Fruit fly (Drosophila melanogaster) whole organism: Measurements from ENCODE around the gene Gpdh3.

ENCODE experiments used
- CG8478 ChIP-seq: fragments of >200 bp; optimal IDR thresholded peaks from 2 replicates; lab custom pipeline; 2018; ENCODE audit warnings: inconsistent platforms
- Dll ChIP-seq: fragments of >200 bp; optimal IDR thresholded peaks from 2 replicates; lab custom pipeline; 2017
- EcR ChIP-seq, 2 experiments: fragments of >200 bp; optimal IDR thresholded peaks; 2 replicates each; lab custom pipeline; 2017; ENCODE audit warnings: missing biosample characterization in 2 of 2, missing genetic modification characterization in 2 of 2, missing genetic modification reagents in 2 of 2
- pan ChIP-seq: fragments of >200 bp; optimal IDR thresholded peaks from 2 replicates; lab custom pipeline; 2017
- psq ChIP-seq: fragments of >200 bp; optimal IDR thresholded peaks from 2 replicates; lab custom pipeline; 2017
- usp ChIP-seq: fragments of >200 bp; optimal IDR thresholded peaks from 2 replicates; lab custom pipeline; 2017; ENCODE audit warnings: missing biosample characterization, missing genetic modification characterization, mixed read lengths

The Gpdh3 gene

DNA sequence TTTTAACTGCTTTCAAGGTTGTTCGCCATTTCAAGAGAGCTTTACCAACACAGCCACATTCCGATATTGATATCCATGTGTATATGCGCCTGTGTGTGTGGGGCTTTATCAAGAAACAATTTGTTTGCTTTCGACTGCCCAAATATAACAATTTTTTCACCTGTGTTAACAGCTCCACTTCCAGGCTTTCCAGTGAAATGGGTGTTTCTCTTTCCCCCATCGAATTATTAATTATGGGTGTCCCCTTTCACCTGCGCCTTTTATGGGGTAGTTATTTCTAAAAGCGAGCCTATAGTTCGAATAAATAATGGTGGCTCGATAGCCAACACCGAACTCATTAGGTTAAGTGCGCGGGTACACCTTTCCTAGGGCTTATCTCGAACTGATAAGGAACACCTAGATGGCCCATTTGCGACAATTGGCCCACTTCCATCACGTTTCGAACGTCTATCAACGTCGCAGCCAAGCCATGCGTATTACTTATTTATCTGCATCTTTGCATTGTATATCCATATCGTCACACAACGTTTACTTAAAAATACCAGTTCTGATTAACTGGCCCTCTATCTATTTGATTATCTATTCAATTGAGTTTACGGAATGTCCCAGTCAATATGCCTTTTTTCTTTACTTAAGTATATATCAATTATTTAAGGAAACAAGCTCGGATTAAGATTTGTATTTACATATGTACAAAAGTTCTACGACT lies 30.2 kb downstream of the Gpdh3 start:
- TF ChIP-seq usp (GFP tag; lab: Kevin White, UChicago), result no peak
- no peak for TF ChIP-seq EcR (GFP tag; optimal IDR thresholded peaks at IDR 0.05; lab: Kevin White, UChicago)
- TF ChIP-seq psq, result no peak
- TF ChIP-seq CG8478 (lab: Kevin White, UChicago), result no peak

DNA sequence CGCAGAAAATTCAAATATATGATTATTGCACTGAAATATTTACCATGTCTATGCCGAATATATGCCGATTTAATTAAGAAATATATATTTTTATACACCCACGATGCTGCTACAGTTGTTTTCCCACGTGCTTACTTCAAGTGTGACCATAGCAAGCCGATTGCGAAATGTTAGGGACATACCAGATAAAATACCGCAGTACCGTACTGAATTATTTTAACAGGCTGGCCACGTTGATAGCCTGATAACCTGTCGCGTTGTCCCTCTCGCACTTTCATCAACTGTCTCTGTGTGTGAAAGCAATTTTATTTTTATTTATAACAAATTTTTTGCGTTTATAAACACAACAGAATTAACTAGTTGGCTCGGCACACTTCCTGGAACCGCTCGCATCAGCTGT lies 39.1 kb downstream of the Gpdh3 start, which contains the start of the genes Nop56 and mats:
Gene Nop56, minus strand, starts transcription at position 158 of the 400 bp plus-strand sequence.
Gene mats, plus strand, starts transcription at position 251 of the 400 bp plus-strand sequence.
- TF ChIP-seq EcR (GFP tag; optimal IDR thresholded peaks at IDR 0.05; lab: Kevin White, UChicago) (no peak), usp (GFP tag; lab: Kevin White, UChicago) (no peak), CG8478 (lab: Kevin White, UChicago) (no peak), pan (lab: Kevin White, UChicago) (no peak), psq (no peak), Dll (lab: Kevin White, UChicago) (no peak)

DNA sequence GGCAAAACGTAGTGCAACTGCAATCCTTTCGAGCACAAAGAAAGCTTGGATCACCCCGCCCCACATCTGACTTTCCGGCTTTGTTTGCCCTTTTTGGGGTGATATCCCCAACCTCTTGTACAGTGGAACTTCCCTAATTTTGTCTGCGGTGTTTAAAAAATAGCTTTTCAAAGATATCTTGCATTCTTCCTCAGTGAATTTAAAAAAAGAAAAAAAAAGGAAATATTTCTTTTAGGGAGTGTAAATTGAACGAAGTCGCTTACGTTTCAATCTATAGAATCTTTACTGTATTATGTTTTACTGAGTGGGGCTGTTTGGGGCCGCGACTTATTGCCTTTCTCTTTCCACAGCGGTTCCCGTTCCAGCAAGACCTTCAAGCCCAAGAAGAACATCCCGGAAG lies 39.8 kb downstream of the Gpdh3 start:
- TF ChIP-seq CG8478 (lab: Kevin White, UChicago) (no peak), psq (no peak), EcR (GFP tag; optimal IDR thresholded peaks at IDR 0.05; lab: Kevin White, UChicago) (no peak), Dll (lab: Kevin White, UChicago) (no peak), usp (GFP tag; lab: Kevin White, UChicago) (no peak), pan (lab: Kevin White, UChicago) (no peak)

DNA sequence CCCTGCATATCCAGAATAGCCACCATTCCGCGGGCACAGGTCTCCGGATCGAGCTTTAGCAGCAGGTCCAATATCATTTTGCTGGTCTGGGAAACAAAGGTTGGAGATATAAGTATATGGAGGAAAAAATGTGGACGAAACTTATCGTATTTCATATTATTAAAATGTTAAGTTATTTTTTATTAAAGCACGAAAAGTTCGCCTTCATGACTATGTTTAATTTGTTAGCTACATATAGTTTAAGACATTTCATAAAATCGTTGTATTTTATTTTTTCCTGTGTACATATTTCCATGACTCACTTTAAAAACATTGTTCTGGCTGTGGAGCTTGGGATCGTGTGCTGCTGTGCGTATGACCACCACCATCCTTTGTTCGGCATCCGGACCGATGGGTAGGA lies 42.2 kb downstream of the Gpdh3 start:
- TF ChIP-seq usp (GFP tag; lab: Kevin White, UChicago) (no peak), pan (lab: Kevin White, UChicago) (no peak), EcR (GFP tag; optimal IDR thresholded peaks at IDR 0.05; lab: Kevin White, UChicago) (no peak), psq (no peak), Dll (lab: Kevin White, UChicago) (no peak), CG8478 (lab: Kevin White, UChicago) (no peak)

DNA sequence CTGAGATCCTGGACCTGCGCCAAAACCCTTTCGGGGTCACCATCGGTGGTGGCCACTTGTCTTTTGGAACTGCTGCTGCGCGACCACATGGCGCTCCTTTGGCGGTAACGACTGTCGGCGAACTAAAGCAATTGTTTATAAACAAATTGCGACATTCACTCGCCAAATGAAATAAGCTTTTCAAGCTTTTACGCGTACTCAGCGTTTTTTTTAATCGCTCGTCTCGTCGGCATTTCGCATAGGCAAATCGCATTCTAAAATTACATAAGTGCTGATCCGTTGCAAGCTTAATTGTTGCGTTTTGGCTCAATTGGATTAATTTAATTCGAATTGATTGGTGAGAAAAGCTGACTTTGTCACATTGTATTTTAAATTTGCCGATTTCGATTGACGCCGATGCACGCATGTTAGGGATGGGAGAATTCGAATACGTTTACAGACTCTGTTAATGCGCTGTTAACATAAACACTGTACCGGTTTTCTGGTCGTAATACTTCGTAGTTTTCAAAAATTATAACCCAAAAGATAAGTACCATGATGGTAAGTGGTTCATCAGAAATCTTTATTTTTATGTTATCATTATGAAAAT lies 42.9 kb downstream of the Gpdh3 start, which contains the start of gene pinta:
Gene pinta, minus strand, starts transcription at position 328 of the 589 bp plus-strand sequence.
- no peak for TF ChIP-seq pan (lab: Kevin White, UChicago)

DNA sequence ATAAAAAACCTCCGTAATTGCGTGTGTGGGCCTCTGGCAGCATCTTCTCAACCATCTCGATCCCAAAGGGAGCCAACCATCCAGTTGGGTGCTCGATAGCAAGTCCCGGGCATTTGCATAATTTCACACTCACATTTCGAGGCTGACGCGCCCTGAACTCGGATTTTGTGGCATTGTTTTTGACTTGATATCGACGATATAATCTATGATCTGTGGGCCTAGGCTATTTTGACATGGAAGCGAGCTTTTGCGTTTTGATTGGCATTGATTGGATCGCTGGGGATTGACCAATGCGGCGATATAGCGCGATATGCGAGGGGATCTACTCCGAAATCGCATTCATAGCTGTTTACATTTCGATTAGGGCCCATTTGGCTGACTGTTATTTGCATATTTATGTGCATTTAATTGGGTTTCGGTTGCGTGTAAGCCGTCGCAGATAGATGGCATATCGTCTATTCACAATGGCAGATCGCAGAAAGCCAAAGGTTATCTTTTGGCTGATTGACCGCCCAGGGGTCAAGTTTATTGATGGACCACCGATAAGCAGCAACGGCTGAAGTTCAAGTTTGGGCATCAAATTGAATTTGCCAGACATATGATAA lies 50.5 kb downstream of the Gpdh3 start:
- TF ChIP-seq CG8478 (lab: Kevin White, UChicago), result no peak
- TF ChIP-seq usp (GFP tag; lab: Kevin White, UChicago), result no peak
- TF ChIP-seq pan (lab: Kevin White, UChicago), result no peak
- no peak for TF ChIP-seq psq
- TF ChIP-seq EcR (GFP tag; optimal IDR thresholded peaks at IDR 0.05; lab: Kevin White, UChicago), result no peak
- no peak for TF ChIP-seq Dll (lab: Kevin White, UChicago)

DNA sequence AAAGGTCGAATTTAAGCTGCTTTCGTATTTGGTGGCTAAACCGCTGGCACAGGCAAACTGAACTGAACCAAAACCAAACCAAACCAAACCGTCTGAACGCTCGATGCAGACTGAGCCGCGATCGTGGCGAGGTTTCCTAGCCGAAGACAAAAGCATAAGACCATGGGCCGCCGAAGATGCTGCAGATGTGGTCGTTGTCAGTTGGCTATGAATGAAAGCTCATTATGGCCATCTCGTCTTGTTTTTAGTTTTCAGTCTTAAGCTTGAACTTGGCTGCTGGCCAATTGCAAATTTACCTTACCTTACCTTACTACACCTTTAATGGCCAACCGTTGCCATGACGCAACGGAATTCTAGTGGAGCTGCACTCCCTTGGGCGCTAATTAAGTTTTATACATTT lies 54.2 kb downstream of the Gpdh3 start, which contains the start of gene CG13847:
Gene CG13847, minus strand, starts transcription at position 101 of the 400 bp plus-strand sequence.
- TF ChIP-seq psq (no peak), pan (lab: Kevin White, UChicago) (no peak), EcR (GFP tag; optimal IDR thresholded peaks at IDR 0.05; lab: Kevin White, UChicago) (no peak), CG8478 (lab: Kevin White, UChicago) (no peak), Dll (lab: Kevin White, UChicago) (no peak), usp (GFP tag; lab: Kevin White, UChicago) (no peak)
